Worm (Caenorhabditis elegans) whole organism, L2 larva: ENCODE results near the gene C29E4.10.

Source experiments
- C34F6.9 ChIP-seq: fragments of 150-350 bp; optimal IDR thresholded peaks from 2 replicates; lab custom pipeline; 2014; ENCODE audit warnings: missing biosample characterization, missing genetic modification characterization
- F13H6.1 ChIP-seq: sonication (generic microtip); optimal IDR thresholded peaks from 2 replicates; lab custom pipeline; 2016; ENCODE audit warnings: missing genetic modification characterization, missing compliant biosample characterization
- R02D3.7 ChIP-seq: fragments of 150-350 bp; optimal IDR thresholded peaks from 2 replicates; lab custom pipeline; 2014; ENCODE audit warnings: missing biosample characterization, missing genetic modification characterization
- ZK546.5 ChIP-seq: sonication (generic microtip); optimal IDR thresholded peaks from 2 replicates; lab custom pipeline; 2017; ENCODE audit warnings: missing biosample characterization, missing genetic modification characterization
- ama-1 ChIP-seq: fragments of 150-350 bp; optimal IDR thresholded peaks from 2 replicates; lab custom pipeline; 2018; ENCODE audit warnings: inconsistent platforms
- ceh-82 ChIP-seq: fragments of 150-350 bp; optimal IDR thresholded peaks from 2 replicates; lab custom pipeline; 2014; ENCODE audit warnings: missing biosample characterization, missing genetic modification characterization
- crh-2 ChIP-seq: sonication (generic microtip); optimal IDR thresholded peaks from 2 replicates; lab custom pipeline; 2017; ENCODE audit warnings: missing biosample characterization, missing genetic modification characterization
- dmd-4 ChIP-seq: sonication (generic microtip); optimal IDR thresholded peaks from 2 replicates; lab custom pipeline; 2017; ENCODE audit warnings: missing biosample characterization, missing genetic modification characterization
- egl-27 ChIP-seq: sonication (generic microtip); optimal IDR thresholded peaks from 3 replicates; lab custom pipeline; 2017; ENCODE audit warnings: missing biosample characterization, missing genetic modification reagents, missing genetic modification characterization
- elt-3 ChIP-seq: sonication (generic microtip); optimal IDR thresholded peaks from 2 replicates; lab custom pipeline; 2017; ENCODE audit warnings: missing biosample characterization, missing genetic modification characterization
- fos-1 ChIP-seq: fragments of 150-350 bp; optimal IDR thresholded peaks from 2 replicates; lab custom pipeline; 2014; ENCODE audit warnings: missing biosample characterization, missing genetic modification characterization
- gmeb-1 ChIP-seq: fragments of 150-350 bp; optimal IDR thresholded peaks from 2 replicates; lab custom pipeline; 2014; ENCODE audit warnings: missing biosample characterization, missing genetic modification characterization
- lin-11 ChIP-seq: fragments of 150-350 bp; sonication (generic microtip); optimal IDR thresholded peaks from 2 replicates; lab custom pipeline; 2014; ENCODE audit warnings: missing biosample characterization, missing genetic modification characterization, inconsistent platforms, mixed read lengths
- lin-13 ChIP-seq: fragments of 150-350 bp; optimal IDR thresholded peaks from 2 replicates; lab custom pipeline; 2014; ENCODE audit warnings: missing biosample characterization, missing genetic modification reagents, missing genetic modification characterization
- lin-39 ChIP-seq: fragments of 150-350 bp; optimal IDR thresholded peaks from 2 replicates; lab custom pipeline; 2014; ENCODE audit warnings: missing biosample characterization, missing genetic modification reagents, missing genetic modification characterization
- lsy-2 ChIP-seq, 2 experiments: fragments of 150-350 bp in 1 of 2; sonication (generic microtip) in 1 of 2; optimal IDR thresholded peaks; 2 replicates each; lab custom pipeline; 2014 to 2017; ENCODE audit warnings: missing biosample characterization in 2 of 2, missing genetic modification characterization in 2 of 2
- mab-5 ChIP-seq: fragments of 150-350 bp; optimal IDR thresholded peaks from 2 replicates; lab custom pipeline; 2014; ENCODE audit warnings: missing biosample characterization, missing genetic modification characterization
- mbf-1 ChIP-seq: sonication (generic microtip); optimal IDR thresholded peaks from 2 replicates; lab custom pipeline; 2017; ENCODE audit warnings: missing biosample characterization, missing genetic modification characterization
- mdl-1 ChIP-seq, 2 experiments: fragments of 150-350 bp in 1 of 2; sonication (generic microtip) in 1 of 2; optimal IDR thresholded peaks; 2 replicates each; lab custom pipeline; 2017; ENCODE audit warnings: missing biosample characterization in 2 of 2, missing genetic modification characterization in 2 of 2
- nhr-10 ChIP-seq: sonication (generic microtip); optimal IDR thresholded peaks from 2 replicates; lab custom pipeline; 2017; ENCODE audit warnings: missing biosample characterization, missing genetic modification characterization
- nhr-129 ChIP-seq: fragments of 150-350 bp; optimal IDR thresholded peaks from 2 replicates; lab custom pipeline; 2014; ENCODE audit warnings: missing biosample characterization, missing genetic modification characterization
- nhr-23 ChIP-seq: fragments of 150-350 bp; optimal IDR thresholded peaks from 2 replicates; lab custom pipeline; 2014; ENCODE audit warnings: missing biosample characterization, missing genetic modification reagents, missing genetic modification characterization
- nhr-25 ChIP-seq: fragments of 150-350 bp; sonication (generic microtip); optimal IDR thresholded peaks from 3 replicates; lab custom pipeline; 2014; ENCODE audit warnings: missing biosample characterization, missing genetic modification characterization
- nhr-77 ChIP-seq: fragments of 150-350 bp; optimal IDR thresholded peaks from 2 replicates; lab custom pipeline; 2014; ENCODE audit warnings: missing biosample characterization, missing genetic modification characterization
- peb-1 ChIP-seq: fragments of 150-350 bp; optimal IDR thresholded peaks from 2 replicates; lab custom pipeline; 2014; ENCODE audit warnings: missing biosample characterization, missing genetic modification characterization
- sem-4 ChIP-seq: fragments of 150-350 bp; optimal IDR thresholded peaks from 2 replicates; lab custom pipeline; 2014; ENCODE audit warnings: missing biosample characterization, missing genetic modification reagents, missing genetic modification characterization
- sma-3 ChIP-seq: sonication (generic microtip); optimal IDR thresholded peaks from 2 replicates; lab custom pipeline; 2016; ENCODE audit warnings: missing genetic modification reagents, missing genetic modification characterization, missing compliant biosample characterization
- sma-9 ChIP-seq, 2 experiments: fragments of 150-350 bp in 1 of 2; sonication (generic microtip) in 1 of 2; optimal IDR thresholded peaks; 2 replicates each; lab custom pipeline; 2014 to 2016; ENCODE audit warnings: missing genetic modification characterization in 2 of 2, mild to moderate bottlenecking in 1 of 2, missing biosample characterization in 1 of 2, missing compliant biosample characterization in 1 of 2, missing genetic modification reagents in 1 of 2, moderate library complexity in 1 of 2
- unc-55 ChIP-seq: fragments of 150-350 bp; sonication (generic microtip); optimal IDR thresholded peaks from 3 replicates; lab custom pipeline; 2014; ENCODE audit warnings: missing biosample characterization, missing genetic modification reagents, missing genetic modification characterization
- zag-1 ChIP-seq: fragments of 150-350 bp; optimal IDR thresholded peaks from 2 replicates; lab custom pipeline; 2014; ENCODE audit warnings: missing biosample characterization, missing genetic modification characterization
- ztf-1 ChIP-seq: fragments of 200-800 bp; sonication (Bioruptor generic); conservative IDR thresholded peaks from 2 replicates; pipeline ENCODE4 v1.3.6; 2022; ENCODE audit warnings: missing genetic modification characterization, missing compliant biosample characterization
- ztf-11 ChIP-seq: sonication (generic microtip); optimal IDR thresholded peaks from 2 replicates; lab custom pipeline; 2017; ENCODE audit warnings: missing biosample characterization, missing genetic modification characterization
- ztf-4 ChIP-seq: fragments of 150-350 bp; optimal IDR thresholded peaks from 2 replicates; lab custom pipeline; 2014; ENCODE audit warnings: missing biosample characterization, missing genetic modification characterization

Gene C29E4.10

ce11 chrIII:7919823-7920222, 17.8 kb upstream of the C29E4.10 start, which contains the start of gene C29E4.14:
Gene C29E4.14, plus strand, starts transcription at chrIII:7920123.
- TF ChIP-seq mbf-1 (tag; lab: Kevin White, UChicago) (no peak), ZK546.5 (tag; lab: Kevin White, UChicago) (no peak), ztf-11 (tag; lab: Kevin White, UChicago) (no peak), unc-55 (GFP tag; lab: Kevin White, UChicago) (no peak), nhr-129 (tag; lab: Kevin White, UChicago) (no peak), sem-4 (no peak), fos-1 (no peak), ceh-82 (tag; lab: Kevin White, UChicago) (no peak)

- TF ChIP-seq ztf-4 (no peak), mdl-1 (tag; optimal IDR thresholded peaks at IDR 0.05; lab: Kevin White, UChicago) (no peak), peb-1 (tag; lab: Kevin White, UChicago) (no peak), nhr-23 (no peak), gmeb-1 (tag; lab: Kevin White, UChicago) (no peak), ZK546.5 (tag; lab: Kevin White, UChicago) (no peak), sma-9 (GFP tag; optimal IDR thresholded peaks at IDR 0.05; lab: Kevin White, UChicago) (no peak), sma-9 (tag; optimal IDR thresholded peaks at IDR 0.05; lab: Kevin White, UChicago) (no peak), ama-1 (lab: Kevin White, UChicago) (no peak), sma-3 (no peak), mbf-1 (tag; lab: Kevin White, UChicago) (no peak), nhr-10 (no peak), dmd-4 (tag; lab: Kevin White, UChicago) (no peak), nhr-129 (tag; lab: Kevin White, UChicago) (no peak), lin-11 (no peak), egl-27 (no peak), lin-39 (tag; lab: Kevin White, UChicago) (no peak), sem-4 (no peak), zag-1 (tag; lab: Kevin White, UChicago) (no peak)
Measured at ce11 chrIII:7922207-7922606, 15.4 kb upstream of the C29E4.10 start, which contains the start of gene C29E4.17. Gene C29E4.17, plus strand, starts transcription at chrIII:7922507.

ce11 chrIII:7924821-7925220, 12.8 kb upstream of the C29E4.10 start, which contains the start of gene tag-250:
Gene tag-250, minus strand, starts transcription at chrIII:7924921.
- TF ChIP-seq lin-13 (no peak), lin-39 (tag; lab: Kevin White, UChicago) (no peak), F13H6.1 (no peak)

- TF ChIP-seq egl-27 (no peak), mab-5 (tag; lab: Kevin White, UChicago) (no peak), mdl-1 (tag; optimal IDR thresholded peaks at IDR 0.05; lab: Kevin White, UChicago) (no peak), ceh-82 (tag; lab: Kevin White, UChicago) (no peak), F13H6.1 (no peak), lin-11 (no peak), sma-3 (no peak), elt-3 (no peak), gmeb-1 (tag; lab: Kevin White, UChicago) (no peak)
Measured at ce11 chrIII:7925968-7926367, 11.7 kb upstream of the C29E4.10 start.

- TF ChIP-seq nhr-25 (peak; percentile 62), unc-55 (GFP tag; lab: Kevin White, UChicago) (peak; percentile 65), R02D3.7 (no peak), ZK546.5 (tag; lab: Kevin White, UChicago) (no peak), ztf-1 (GFP tag; lab: Robert Waterston, UW) (no peak), nhr-129 (tag; lab: Kevin White, UChicago) (peak; percentile 39), mdl-1 (tag; optimal IDR thresholded peaks at IDR 0.05; lab: Kevin White, UChicago) (no peak), crh-2 (peak; percentile 50), nhr-23 (no peak), C34F6.9 (tag; lab: Kevin White, UChicago) (no peak), nhr-77 (tag; lab: Kevin White, UChicago) (no peak), dmd-4 (tag; lab: Kevin White, UChicago) (no peak), sma-3 (no peak), gmeb-1 (tag; lab: Kevin White, UChicago) (peak; percentile 78), fos-1 (no peak), nhr-10 (no peak), lsy-2 (tag; optimal IDR thresholded peaks at IDR 0.05; lab: Kevin White, UChicago) (peak; percentile 16 to 79), zag-1 (tag; lab: Kevin White, UChicago) (no peak), ceh-82 (tag; lab: Kevin White, UChicago) (no peak)
Measured at ce11 chrIII:7928549-7929129, 9.0 kb upstream of the C29E4.10 start, which contains the start of the genes C29E4.13 and npp-15. Gene C29E4.13, minus strand, starts transcription at chrIII:7928717. Gene npp-15, plus strand, starts transcription at chrIII:7929043.
